Worm (Caenorhabditis elegans): ENCODE measurements around the gene nhr-78.

- no peak for TF ChIP-seq him-1 (tag; optimal IDR thresholded peaks at IDR 0.05)
- no peak for TF ChIP-seq W03F9.2 (tag; optimal IDR thresholded peaks at IDR 0.05)
- TF ChIP-seq dao-5 (tag; optimal IDR thresholded peaks at IDR 0.05) = no peak
These were observed 41.0 kb downstream of the nhr-78 start for ce11 chrIV:4236671-4237070.

Measured in whole organism, L4/young adult.